Worm (Caenorhabditis elegans) whole organism, young adult: Measurements from ENCODE around the gene smim-14.

Experiments used
- C06A6.2 ChIP-seq: fragments of 200-800 bp; sonication (Bioruptor generic); conservative IDR thresholded peaks from 2 replicates; pipeline ENCODE4 v1.3.6; 2022; ENCODE audit warnings: missing genetic modification characterization, missing compliant biosample characterization
- F10E7.11 ChIP-seq: sonication (generic microtip); optimal IDR thresholded peaks from 2 replicates; lab custom pipeline; 2017; ENCODE audit warnings: mild to moderate bottlenecking, missing genetic modification characterization, moderate library complexity, missing compliant biosample characterization
- F33H1.4 ChIP-seq: fragments of 200-800 bp; sonication (Bioruptor generic); IDR thresholded peaks from 2 replicates; pipeline ENCODE4 v1.3.6; 2022; ENCODE audit warnings: missing genetic modification reagents, missing genetic modification characterization, missing compliant biosample characterization
- F39B2.1 ChIP-seq: fragments of 200-800 bp; sonication (Bioruptor generic); IDR thresholded peaks from 2 replicates; pipeline ENCODE4 v1.3.6; 2022; ENCODE audit warnings: missing genetic modification reagents, missing genetic modification characterization, missing compliant biosample characterization
- F49E8.2 ChIP-seq: sonication (generic microtip); optimal IDR thresholded peaks from 3 replicates; lab custom pipeline; 2017; ENCODE audit warnings: missing genetic modification characterization, mild to moderate bottlenecking, missing compliant biosample characterization, antibody characterized with exemption, moderate library complexity; ENCODE audit not compliant: insufficient read depth
- K11D2.4 ChIP-seq: fragments of 200-800 bp; sonication (Bioruptor generic); IDR thresholded peaks from 2 replicates; pipeline ENCODE4 v1.3.6; 2022; ENCODE audit warnings: missing genetic modification reagents, missing genetic modification characterization, missing compliant biosample characterization
- Y56A3A.18 ChIP-seq: fragments of 200-800 bp; sonication (Bioruptor generic); IDR thresholded peaks from 2 replicates; pipeline ENCODE4 v1.3.6; 2022; ENCODE audit warnings: missing genetic modification reagents, missing genetic modification characterization, missing compliant biosample characterization
- Y95B8A.8 ChIP-seq: fragments of 200-800 bp; sonication (Bioruptor generic); IDR thresholded peaks from 2 replicates; pipeline ENCODE4 v1.3.6; 2022; ENCODE audit warnings: missing genetic modification reagents, missing genetic modification characterization, missing compliant biosample characterization
- ZK185.1 ChIP-seq: sonication (generic microtip); optimal IDR thresholded peaks from 2 replicates; lab custom pipeline; 2016; ENCODE audit warnings: mild to moderate bottlenecking, missing genetic modification characterization, missing compliant biosample characterization; ENCODE audit not compliant: poor library complexity, severe bottlenecking
- atf-7 ChIP-seq: sonication (generic microtip); optimal IDR thresholded peaks from 2 replicates; lab custom pipeline; 2017; ENCODE audit warnings: mild to moderate bottlenecking, missing genetic modification characterization, missing compliant biosample characterization
- attf-5 ChIP-seq: fragments of 200-800 bp; sonication (Bioruptor generic); optimal IDR thresholded peaks from 2 replicates; lab custom pipeline; 2018; ENCODE audit warnings: mild to moderate bottlenecking, missing genetic modification characterization, missing compliant biosample characterization
- attf-6 ChIP-seq: fragments of 200-800 bp; sonication (Bioruptor generic); IDR thresholded peaks from 2 replicates; pipeline ENCODE4 v1.3.6; 2022; ENCODE audit warnings: missing genetic modification reagents, missing genetic modification characterization, missing compliant biosample characterization
- bed-1 ChIP-seq: fragments of 200-800 bp; sonication (Bioruptor generic); IDR thresholded peaks from 2 replicates; pipeline ENCODE4 v1.3.6; 2022; ENCODE audit warnings: missing genetic modification reagents, missing genetic modification characterization, missing compliant biosample characterization
- cebp-2 ChIP-seq: fragments of 200-800 bp; sonication (Bioruptor generic); IDR thresholded peaks from 2 replicates; pipeline ENCODE4 v1.3.6; 2022; ENCODE audit warnings: missing genetic modification characterization, missing compliant biosample characterization
- ceh-100 ChIP-seq: fragments of 200-800 bp; sonication (Bioruptor generic); IDR thresholded peaks from 2 replicates; pipeline ENCODE4 v1.3.6; 2022; ENCODE audit warnings: missing genetic modification reagents, missing genetic modification characterization, missing compliant biosample characterization
- ceh-27 ChIP-seq: fragments of 200-800 bp; sonication (Bioruptor generic); optimal IDR thresholded peaks from 2 replicates; lab custom pipeline; 2018; ENCODE audit warnings: mild to moderate bottlenecking, missing genetic modification characterization, moderate library complexity, missing compliant biosample characterization
- ceh-79 ChIP-seq: sonication (generic microtip); optimal IDR thresholded peaks from 2 replicates; lab custom pipeline; 2017; ENCODE audit warnings: mild to moderate bottlenecking, missing genetic modification characterization, missing compliant biosample characterization
- ceh-91 ChIP-seq: fragments of 200-800 bp; sonication (Bioruptor generic); IDR thresholded peaks from 2 replicates; pipeline ENCODE4 v1.3.6; 2022; ENCODE audit warnings: missing genetic modification reagents, missing genetic modification characterization, missing compliant biosample characterization
- egl-44 ChIP-seq: fragments of 200-800 bp; sonication (Bioruptor generic); IDR thresholded peaks from 2 replicates; pipeline ENCODE4 v1.3.6; 2022; ENCODE audit warnings: missing genetic modification reagents, missing genetic modification characterization, missing compliant biosample characterization
- egrh-3 ChIP-seq: fragments of 200-800 bp; sonication (Bioruptor generic); IDR thresholded peaks from 2 replicates; pipeline ENCODE4 v1.3.6; 2022; ENCODE audit warnings: missing genetic modification reagents, missing genetic modification characterization, missing compliant biosample characterization
- ekl-4 ChIP-seq: fragments of 200-800 bp; sonication (Bioruptor generic); IDR thresholded peaks from 2 replicates; pipeline ENCODE4 v1.3.6; 2022; ENCODE audit warnings: missing genetic modification reagents, missing genetic modification characterization, missing compliant biosample characterization
- fkh-3 ChIP-seq: sonication (generic microtip); optimal IDR thresholded peaks from 2 replicates; lab custom pipeline; 2016; ENCODE audit warnings: mild to moderate bottlenecking, missing genetic modification characterization, missing compliant biosample characterization
- gei-17 ChIP-seq: fragments of 200-800 bp; sonication (Bioruptor generic); optimal IDR thresholded peaks from 2 replicates; lab custom pipeline; 2018; ENCODE audit warnings: mild to moderate bottlenecking, missing genetic modification characterization, missing compliant biosample characterization
- him-1 ChIP-seq: sonication (generic microtip); optimal IDR thresholded peaks from 2 replicates; lab custom pipeline; 2016; ENCODE audit warnings: missing genotype, missing genetic modification reagents, missing genetic modification characterization, missing compliant biosample characterization
- hlh-12 ChIP-seq: sonication (generic microtip); optimal IDR thresholded peaks from 2 replicates; lab custom pipeline; 2016; ENCODE audit warnings: missing genetic modification characterization, missing compliant biosample characterization
- hlh-26 ChIP-seq: fragments of 200-800 bp; sonication (Bioruptor generic); conservative IDR thresholded peaks from 2 replicates; pipeline ENCODE4 v1.3.6; 2022; ENCODE audit warnings: missing genetic modification reagents, missing genetic modification characterization, missing compliant biosample characterization
- hmg-20 ChIP-seq: fragments of 200-800 bp; sonication (Bioruptor generic); IDR thresholded peaks from 2 replicates; pipeline ENCODE4 v1.3.6; 2022; ENCODE audit warnings: missing genetic modification reagents, missing genetic modification characterization, missing compliant biosample characterization
- let-607 ChIP-seq, 2 experiments: fragments of 200-800 bp in 1 of 2; sonication (Bioruptor generic) in 1 of 2; sonication (generic microtip) in 1 of 2; optimal IDR thresholded peaks; 2 replicates each; lab custom pipeline; 2016 to 2018; ENCODE audit warnings: mild to moderate bottlenecking in 2 of 2, missing compliant biosample characterization in 2 of 2, missing genetic modification characterization in 2 of 2, moderate library complexity in 2 of 2, missing genotype in 1 of 2
- lsy-27 ChIP-seq: sonication (generic microtip); optimal IDR thresholded peaks from 2 replicates; lab custom pipeline; 2017; ENCODE audit warnings: missing genetic modification characterization, mild to moderate bottlenecking, missing compliant biosample characterization, antibody characterized with exemption, missing genotype, borderline replicate concordance; ENCODE audit not compliant: insufficient read depth
- madf-3 ChIP-seq: fragments of 200-800 bp; sonication (Bioruptor generic); IDR thresholded peaks from 2 replicates; pipeline ENCODE4 v1.3.6; 2022; ENCODE audit warnings: missing genetic modification reagents, missing genetic modification characterization, missing compliant biosample characterization
- mel-28 ChIP-seq: sonication (generic microtip); optimal IDR thresholded peaks from 2 replicates; lab custom pipeline; 2016; ENCODE audit warnings: borderline replicate concordance, mild to moderate bottlenecking, missing genetic modification characterization, missing compliant biosample characterization
- mes-4 ChIP-seq: sonication (generic microtip); optimal IDR thresholded peaks from 2 replicates; lab custom pipeline; 2016; ENCODE audit warnings: missing genotype, missing genetic modification characterization, missing compliant biosample characterization
- nfyb-1 ChIP-seq: fragments of 200-800 bp; sonication (Bioruptor generic); IDR thresholded peaks from 2 replicates; pipeline ENCODE4 v1.3.6; 2022; ENCODE audit warnings: missing genetic modification reagents, missing genetic modification characterization, missing compliant biosample characterization
- nhr-120 ChIP-seq: fragments of 200-800 bp; sonication (Bioruptor generic); IDR thresholded peaks from 2 replicates; pipeline ENCODE4 v1.3.6; 2022; ENCODE audit warnings: missing genetic modification characterization, missing compliant biosample characterization
- nhr-80 ChIP-seq: sonication (generic microtip); optimal IDR thresholded peaks from 2 replicates; lab custom pipeline; 2016; ENCODE audit warnings: missing genetic modification characterization, missing compliant biosample characterization
- nhr-90 ChIP-seq: sonication (generic microtip); optimal IDR thresholded peaks from 2 replicates; lab custom pipeline; 2016; ENCODE audit warnings: missing genotype, mild to moderate bottlenecking, missing genetic modification characterization, missing compliant biosample characterization
- rec-8 ChIP-seq, 2 experiments: sonication (generic microtip); optimal IDR thresholded peaks; 2 replicates each; lab custom pipeline; 2016; ENCODE audit warnings: mild to moderate bottlenecking in 2 of 2, missing genetic modification characterization in 2 of 2, missing genetic modification reagents in 2 of 2, missing genotype in 2 of 2, missing biosample characterization in 1 of 2, missing compliant biosample characterization in 1 of 2, moderate library complexity in 1 of 2
- repo-1 ChIP-seq: sonication (generic microtip); optimal IDR thresholded peaks from 2 replicates; lab custom pipeline; 2017; ENCODE audit warnings: mild to moderate bottlenecking, missing genetic modification characterization, missing compliant biosample characterization
- rpc-1 ChIP-seq, 2 experiments: fragments of 150-350 bp in 1 of 2; sonication (generic microtip) in 1 of 2; optimal IDR thresholded peaks; 2 replicates each; lab custom pipeline; 2014 to 2018; ENCODE audit warnings: missing biosample characterization in 1 of 2, missing genetic modification characterization in 1 of 2, missing genetic modification reagents in 1 of 2, missing genotype in 1 of 2
- sdz-38 ChIP-seq: sonication (generic microtip); optimal IDR thresholded peaks from 2 replicates; lab custom pipeline; 2016; ENCODE audit warnings: missing genotype, missing genetic modification characterization, missing compliant biosample characterization
- snpc-4 ChIP-seq, 5 experiments: fragments of 150-350 bp in 1 of 5; sonication (generic microtip) in 4 of 5; optimal IDR thresholded peaks; 2 replicates each; lab custom pipeline; 2014 to 2018; ENCODE audit warnings: missing genetic modification characterization in 5 of 5, missing biosample characterization in 3 of 5, antibody characterized with exemption in 2 of 5, mild to moderate bottlenecking in 2 of 5, missing compliant biosample characterization in 2 of 5, missing genotype in 2 of 5, moderate library complexity in 2 of 5, missing genetic modification reagents in 1 of 5
- sptf-2 ChIP-seq: fragments of 200-800 bp; sonication (Bioruptor generic); optimal IDR thresholded peaks from 2 replicates; lab custom pipeline; 2018; ENCODE audit warnings: mild to moderate bottlenecking, missing genetic modification characterization, missing compliant biosample characterization
- xnd-1 ChIP-seq: sonication (generic microtip); optimal IDR thresholded peaks from 2 replicates; lab custom pipeline; 2016; ENCODE audit warnings: missing genotype, missing genetic modification reagents, missing genetic modification characterization, missing compliant biosample characterization

Gene smim-14

DNA sequence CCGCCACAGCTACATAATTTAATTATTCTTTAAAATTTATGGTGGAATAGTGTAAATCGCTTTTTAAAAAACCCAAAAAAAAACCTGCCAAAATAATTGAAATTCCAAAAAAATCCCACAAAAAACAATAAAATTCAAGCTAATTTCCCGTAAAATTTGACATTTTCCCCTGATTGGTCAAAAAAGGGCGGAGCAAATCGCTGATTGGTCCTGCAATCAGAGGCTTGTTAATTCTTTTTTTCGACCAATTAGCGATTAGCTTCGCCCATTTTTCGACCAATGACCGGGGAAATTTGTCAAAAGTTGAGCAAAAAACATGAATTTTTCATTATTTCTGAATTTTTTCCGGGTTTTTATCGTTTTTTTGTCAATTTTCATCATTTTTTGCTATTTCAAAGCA is 2.5 kb downstream of the smim-14 start:
- TF ChIP-seq nfyb-1 (GFP tag; lab: Robert Waterston, UW) (peak; percentile 73), gei-17 (GFP tag; lab: Kevin White, UChicago) (no peak)

DNA sequence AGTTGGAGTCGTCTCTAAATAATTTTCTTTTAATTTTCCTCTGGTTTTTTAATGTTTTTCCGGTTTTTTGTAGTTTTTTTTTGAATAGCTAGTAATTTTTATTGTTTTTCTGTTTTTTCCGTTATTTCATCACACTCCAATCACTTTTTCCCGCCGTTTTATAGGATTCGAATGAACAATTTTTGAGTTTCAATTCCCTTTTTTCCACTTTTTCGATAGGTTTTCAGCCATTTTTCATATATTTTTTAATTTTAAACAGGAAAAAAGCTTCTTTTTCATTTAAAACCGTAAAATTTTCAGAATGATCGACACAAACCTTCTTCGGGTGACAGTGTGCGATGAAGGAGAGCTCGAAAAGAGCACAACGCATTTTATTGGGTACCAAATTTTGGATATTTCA is 8.1 kb downstream of the smim-14 start, which contains the start of gene pph-6:
pph-6 (plus strand) TSS at position 301 of the 400 bp plus-strand sequence.
- no peak for TF ChIP-seq nfyb-1 (GFP tag; lab: Robert Waterston, UW)
- TF ChIP-seq egrh-3 (GFP tag; lab: Robert Waterston, UW), result no peak
- no peak for TF ChIP-seq F49E8.2 (tag; lab: Kevin White, UChicago)
- no peak for TF ChIP-seq ceh-100 (GFP tag; lab: Robert Waterston, UW)
- TF ChIP-seq ZK185.1 (tag; lab: Kevin White, UChicago), result no peak
- no peak for TF ChIP-seq ekl-4 (GFP tag; lab: Robert Waterston, UW)
- TF ChIP-seq mel-28, result no peak
- no peak for TF ChIP-seq Y95B8A.8 (GFP tag; lab: Robert Waterston, UW)

DNA sequence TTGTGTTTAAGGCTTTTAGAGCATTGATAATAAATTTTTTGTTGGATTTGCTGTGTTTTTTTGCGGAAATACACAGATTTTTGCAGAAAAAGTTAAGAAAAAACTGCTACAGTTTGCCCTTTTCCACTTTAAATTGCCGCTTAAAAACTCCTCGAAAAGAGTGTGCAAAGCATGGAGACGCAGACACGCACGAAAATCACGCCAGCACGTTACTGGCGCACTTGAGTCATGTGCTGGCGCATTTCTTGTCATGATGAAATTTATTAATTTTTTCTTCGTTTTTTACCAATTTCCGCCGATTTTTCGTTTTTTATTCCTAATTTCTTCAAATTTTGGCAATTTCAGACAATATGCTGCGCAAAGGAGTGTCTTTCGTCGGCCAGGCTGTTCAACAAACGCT is 9.5 kb downstream of the smim-14 start, which contains the start of gene C34C12.8:
C34C12.8 (plus strand) TSS at position 346 of the 400 bp plus-strand sequence.
- TF ChIP-seq hlh-12 (tag; lab: Kevin White, UChicago) (no peak), snpc-4 (GFP tag; optimal IDR thresholded peaks at IDR 0.05; lab: Kevin White, UChicago) (peak; percentile 61), snpc-4 (tag; optimal IDR thresholded peaks at IDR 0.05; lab: Kevin White, UChicago) (peak; percentile 55 to 85 (median 75)), mes-4 (tag; lab: Kevin White, UChicago) (peak; percentile 44), Y56A3A.18 (peak; percentile 93), xnd-1 (tag; lab: Kevin White, UChicago) (peak; percentile 84), hlh-26 (GFP tag; lab: Robert Waterston, UW) (no peak), madf-3 (peak; percentile 96), F39B2.1 (GFP tag; lab: Robert Waterston, UW) (no peak), ceh-27 (peak; percentile 75), lsy-27 (tag; lab: Kevin White, UChicago) (no peak), atf-7 (tag; lab: Kevin White, UChicago) (peak; percentile 84), K11D2.4 (GFP tag; lab: Robert Waterston, UW) (peak; percentile 96), ceh-79 (tag; lab: Kevin White, UChicago) (peak; percentile 8), ceh-91 (GFP tag; lab: Robert Waterston, UW) (peak; percentile 83), repo-1 (tag; lab: Kevin White, UChicago) (peak; percentile 94), egl-44 (GFP tag; lab: Robert Waterston, UW) (peak; percentile 50; the same call in 1 of the 2 replicates), F33H1.4 (GFP tag; lab: Robert Waterston, UW) (peak; percentile 89), let-607 (tag; optimal IDR thresholded peaks at IDR 0.05; lab: Kevin White, UChicago) (peak; percentile 36 to 77), fkh-3 (no peak), rpc-1 (optimal IDR thresholded peaks at IDR 0.05; lab: Kevin White, UChicago) (no peak), rpc-1 (tag; optimal IDR thresholded peaks at IDR 0.05; lab: Kevin White, UChicago) (no peak), cebp-2 (peak; percentile 76; the same call in 1 of the 2 replicates), Y95B8A.8 (GFP tag; lab: Robert Waterston, UW) (peak; percentile 67; the same call in 1 of the 2 replicates), nhr-90 (tag; lab: Kevin White, UChicago) (no peak), him-1 (peak; percentile 19), rec-8 (tag; optimal IDR thresholded peaks at IDR 0.05; lab: Kevin White, UChicago) (peak in 1 of 2 experiments; percentile 50), C06A6.2 (GFP tag; lab: Robert Waterston, UW) (peak; percentile 84), nhr-120 (GFP tag; lab: Robert Waterston, UW) (no peak), attf-5 (GFP tag; lab: Kevin White, UChicago) (peak; percentile 90), hmg-20 (peak; percentile 90), bed-1 (GFP tag; lab: Robert Waterston, UW) (no peak), sptf-2 (GFP tag; lab: Kevin White, UChicago) (no peak), F10E7.11 (peak; percentile 12), sdz-38 (no peak), nhr-80 (peak; percentile 47), attf-6 (GFP tag; lab: Robert Waterston, UW) (peak; percentile 72)
